Worm (Caenorhabditis elegans) whole organism, L1 larva: Measurements from ENCODE around the gene chdh-1.

Experiments used
- alr-1 ChIP-seq: fragments of 200-800 bp; sonication (Bioruptor generic); optimal IDR thresholded peaks from 2 replicates; lab custom pipeline; 2018; ENCODE audit warnings: borderline replicate concordance, mild to moderate bottlenecking, missing genetic modification characterization, missing compliant biosample characterization
- egl-27 ChIP-seq, 2 experiments: fragments of 150-350 bp in 1 of 2; sonication (generic microtip); optimal IDR thresholded peaks; 3 replicates each; lab custom pipeline; 2017 to 2018; ENCODE audit warnings: missing biosample characterization in 2 of 2, missing genetic modification characterization in 2 of 2, missing genetic modification reagents in 2 of 2
- elt-2 ChIP-seq: sonication (generic microtip); optimal IDR thresholded peaks from 2 replicates; lab custom pipeline; 2016; ENCODE audit warnings: missing genetic modification characterization, mild to moderate bottlenecking, inconsistent platforms, missing compliant biosample characterization, missing genetic modification reagents
- ets-5 ChIP-seq: fragments of 200-800 bp; sonication (Bioruptor generic); IDR thresholded peaks from 2 replicates; pipeline ENCODE4 v1.3.6; 2022; ENCODE audit warnings: missing genetic modification characterization, missing compliant biosample characterization
- lin-13 ChIP-seq: fragments of 150-350 bp; optimal IDR thresholded peaks from 2 replicates; lab custom pipeline; 2014; ENCODE audit warnings: missing biosample characterization, missing genetic modification reagents, missing genetic modification characterization
- nhr-11 ChIP-seq: fragments of 150-350 bp; optimal IDR thresholded peaks from 2 replicates; lab custom pipeline; 2014; ENCODE audit warnings: missing biosample characterization, missing genetic modification characterization
- pax-3 ChIP-seq: fragments of 200-800 bp; sonication (Bioruptor generic); optimal IDR thresholded peaks from 2 replicates; lab custom pipeline; 2018; ENCODE audit warnings: mild to moderate bottlenecking, missing genetic modification characterization, moderate library complexity, missing compliant biosample characterization
- pqm-1 ChIP-seq: sonication (generic microtip); optimal IDR thresholded peaks from 3 replicates; lab custom pipeline; 2017; ENCODE audit warnings: missing biosample characterization, missing genetic modification characterization
- snpc-4 ChIP-seq: fragments of 150-350 bp; optimal IDR thresholded peaks from 2 replicates; lab custom pipeline; 2014; ENCODE audit warnings: missing biosample characterization, missing genetic modification characterization
- unc-62 ChIP-seq: fragments of 150-350 bp; optimal IDR thresholded peaks from 2 replicates; lab custom pipeline; 2014; ENCODE audit warnings: missing biosample characterization, missing genetic modification reagents, missing genetic modification characterization
- ztf-11 ChIP-seq, 2 experiments: sonication (generic microtip); optimal IDR thresholded peaks; 2 replicates each; lab custom pipeline; 2016 to 2017; ENCODE audit warnings: missing genetic modification characterization in 2 of 2, missing biosample characterization in 1 of 2, missing compliant biosample characterization in 1 of 2

DNA sequence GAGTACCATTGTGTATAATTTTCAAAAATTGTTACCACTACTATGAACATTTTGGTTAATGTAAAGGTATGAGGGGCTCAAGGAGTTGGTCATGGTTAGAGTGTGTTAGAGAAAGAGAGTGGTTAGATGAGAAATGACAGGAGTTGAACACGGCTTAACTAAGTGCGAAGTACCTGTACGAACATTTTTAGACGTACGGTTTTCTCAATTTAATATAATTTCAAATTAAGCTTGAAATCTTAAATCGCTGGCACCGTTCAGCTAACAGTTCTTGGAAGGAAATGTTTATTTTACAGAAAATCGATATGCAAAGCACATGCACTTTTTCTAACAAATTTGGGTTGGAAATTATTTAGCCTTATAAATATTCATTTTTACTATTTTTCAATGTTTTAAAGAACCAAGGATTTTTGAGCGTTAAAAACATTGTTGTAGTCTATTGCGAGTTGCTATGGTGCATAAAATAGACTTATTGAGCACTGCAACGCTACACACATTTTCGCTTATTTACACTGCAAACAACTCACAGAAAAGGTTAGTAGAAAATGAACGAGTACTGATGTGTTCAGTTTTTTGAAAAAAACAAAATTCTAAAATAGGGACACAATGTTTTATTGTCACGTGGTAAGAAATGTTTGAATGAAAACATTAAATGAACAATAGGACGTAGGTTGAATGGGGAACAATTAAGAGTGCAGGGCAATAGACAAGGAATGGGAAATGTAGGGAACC lies 3.1 kb upstream of the chdh-1 start, which contains the start of gene sphk-1:
- TF ChIP-seq snpc-4 (tag; lab: Kevin White, UChicago), result no peak
- TF ChIP-seq egl-27 (tag; optimal IDR thresholded peaks at IDR 0.05; lab: Kevin White, UChicago), result no peak
- TF ChIP-seq elt-2, result no peak
- TF ChIP-seq pax-3 (tag; lab: Kevin White, UChicago), result no peak
- no peak for TF ChIP-seq ets-5 (GFP tag; lab: Robert Waterston, UW)
- TF ChIP-seq unc-62, result no peak
- TF ChIP-seq ztf-11 (tag; optimal IDR thresholded peaks at IDR 0.05; lab: Kevin White, UChicago), result no peak
- TF ChIP-seq lin-13 (GFP tag; lab: Kevin White, UChicago), result no peak
- no peak for TF ChIP-seq alr-1 (tag; lab: Kevin White, UChicago)
- TF ChIP-seq pqm-1, result no peak
- TF ChIP-seq nhr-11 (tag; lab: Kevin White, UChicago), result no peak
